Worm (Caenorhabditis elegans): ENCODE data around the gene tra-1.

DNA sequence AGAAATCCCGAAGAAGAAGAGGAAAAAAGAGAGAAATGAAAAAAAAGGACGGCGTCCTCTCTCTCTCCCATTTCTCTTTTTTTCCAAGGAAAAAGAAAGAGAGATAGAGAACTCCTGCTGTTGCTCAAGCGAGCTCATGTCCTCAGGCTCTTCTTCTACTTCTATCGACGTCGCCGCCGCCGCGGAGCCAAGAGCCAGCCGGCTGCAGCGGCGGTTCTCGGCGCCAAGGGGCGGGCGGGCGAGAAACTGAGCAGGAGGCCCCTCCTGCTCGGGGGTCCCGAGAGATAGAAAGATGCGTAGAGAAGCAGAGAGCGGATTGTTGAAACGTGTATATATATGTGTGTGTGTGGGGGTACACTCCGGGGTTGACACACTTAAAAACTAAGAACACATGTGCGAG lies 8.0 kb upstream of the tra-1 start:
- TF ChIP-seq pag-3 (tag; optimal IDR thresholded peaks at IDR 0.05; ENCODE audit: borderline replicate concordance) = no peak
- no peak for TF ChIP-seq sox-4 (tag; optimal IDR thresholded peaks at IDR 0.05)
- TF ChIP-seq ama-1 (optimal IDR thresholded peaks at IDR 0.05) = no peak
- no peak for TF ChIP-seq sox-2 (GFP tag; IDR thresholded peaks at IDR 0.05)
- no peak for TF ChIP-seq hlh-30 (tag; optimal IDR thresholded peaks at IDR 0.05; ENCODE audit: insufficient read depth)

All from whole organism, late embryonic.